Fruit fly (Drosophila melanogaster): ENCODE results near the gene Flo2.
A peak's percentile ranks its signal among the peaks of the same experiment; 100 is the strongest.

Gene Flo2

DNA sequence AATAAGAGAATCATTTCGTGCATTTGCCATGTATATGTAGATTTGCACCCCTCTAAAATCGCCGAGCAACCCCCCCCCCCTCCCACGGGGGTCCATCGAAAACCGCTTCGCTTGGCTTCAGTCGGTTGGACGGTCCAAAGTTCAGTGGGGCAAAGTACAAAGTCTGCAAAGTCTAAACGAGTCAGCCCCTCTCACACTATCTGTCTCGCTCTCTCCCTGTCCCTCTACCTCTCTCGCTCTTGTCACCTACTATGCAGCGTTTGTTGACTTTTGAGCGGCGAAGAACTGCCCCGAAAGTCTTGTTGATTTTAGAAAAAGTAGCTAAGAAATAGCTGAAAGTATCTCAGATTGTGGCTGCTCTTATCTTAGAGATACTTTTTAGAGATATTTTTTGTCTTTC lies 108.2 kb downstream of the Flo2 start (continued):
- TF ChIP-seq CG11723 (GFP tag; optimal IDR thresholded peaks at IDR 0.05) (peak; percentile 60), CG13894 (tag; optimal IDR thresholded peaks at IDR 0.05) (peak; percentile 16), Kr (GFP tag; optimal IDR thresholded peaks at IDR 0.05) (no peak), shn (GFP tag; optimal IDR thresholded peaks at IDR 0.05) (no peak), Lpt (GFP tag; optimal IDR thresholded peaks at IDR 0.05) (no peak), CG32532 (GFP tag; IDR thresholded peaks at IDR 0.05) (peak; percentile 86), CG16779 (GFP tag; IDR thresholded peaks at IDR 0.05) (no peak), Dbx (GFP tag; IDR thresholded peaks at IDR 0.05) (no peak), CG7928 (GFP tag; optimal IDR thresholded peaks at IDR 0.05) (peak; percentile 4), gsb-n (tag; optimal IDR thresholded peaks at IDR 0.05) (no peak), H2.0 (GFP tag; IDR thresholded peaks at IDR 0.05) (0 out of 2 replicates have a peak, but pooled peaks have one; percentile 7), zen2 (GFP tag; IDR thresholded peaks at IDR 0.05; ENCODE audit: partially characterized antibody) (no peak), vnd (GFP tag; IDR thresholded peaks at IDR 0.05; ENCODE audit: partially characterized antibody) (no peak), Atf3 (GFP tag; optimal IDR thresholded peaks at IDR 0.05) (no peak), oc (tag; optimal IDR thresholded peaks at IDR 0.05) (no peak), CG10274 (GFP tag; optimal IDR thresholded peaks at IDR 0.05) (peak; percentile 12), Camta (GFP tag; optimal IDR thresholded peaks at IDR 0.05) (no peak), Rx (GFP tag; IDR thresholded peaks at IDR 0.05) (0 out of 2 replicates have a peak, but pooled peaks have one; percentile 13), CG1647 (GFP tag; optimal IDR thresholded peaks at IDR 0.05) (no peak), Sin3A (optimal IDR thresholded peaks at IDR 0.05) (no peak), CG15514 (GFP tag; optimal IDR thresholded peaks at IDR 0.05) (peak; percentile 74), CG15601 (tag; optimal IDR thresholded peaks at IDR 0.05) (peak; percentile 19), unc-4 (GFP tag; IDR thresholded peaks at IDR 0.05; ENCODE audit: partially characterized antibody) (no peak), Max (GFP tag; optimal IDR thresholded peaks at IDR 0.05) (no peak), CG12071 (GFP tag; optimal IDR thresholded peaks at IDR 0.05) (peak; percentile 75), bcd (GFP tag; optimal IDR thresholded peaks at IDR 0.05) (peak; percentile 11), sens-2 (GFP tag; IDR thresholded peaks at IDR 0.05) (peak; percentile 40), Doc3 (GFP tag; IDR thresholded peaks at IDR 0.05; ENCODE audit: partially characterized antibody) (0 out of 3 replicates have a peak, but pooled peaks have one; percentile 7), Lhr (GFP tag; optimal IDR thresholded peaks at IDR 0.05) (no peak), Bgb (GFP tag; IDR thresholded peaks at IDR 0.05; ENCODE audit: partially characterized antibody) (peak; percentile 23; the same call in 1 of the 2 replicates), repo (GFP tag; optimal IDR thresholded peaks at IDR 0.05) (no peak), Chrac-16 (GFP tag; optimal IDR thresholded peaks at IDR 0.05) (no peak), CG14667 (GFP tag; IDR thresholded peaks at IDR 0.05) (no peak), stwl (tag; optimal IDR thresholded peaks at IDR 0.05) (peak; percentile 17), Adf1 (GFP tag; IDR thresholded peaks at IDR 0.05) (peak; percentile 55; the same call in 1 of the 2 replicates), CG13624 (GFP tag; optimal IDR thresholded peaks at IDR 0.05) (no peak), Poxn (GFP tag; IDR thresholded peaks at IDR 0.05) (no peak), Tbp (GFP tag; optimal IDR thresholded peaks at IDR 0.05) (no peak), CG8944 (GFP tag; optimal IDR thresholded peaks at IDR 0.05) (no peak), slou (GFP tag; optimal IDR thresholded peaks at IDR 0.05) (no peak), Dp (GFP tag; optimal IDR thresholded peaks at IDR 0.05) (no peak), CHES-1-like (GFP tag; optimal IDR thresholded peaks at IDR 0.05) (no peak), Mes4 (GFP tag; optimal IDR thresholded peaks at IDR 0.05) (no peak), CG7745 (tag; optimal IDR thresholded peaks at IDR 0.05) (no peak), Dip2 (GFP tag; IDR thresholded peaks at IDR 0.05) (no peak), CG31224 (GFP tag; IDR thresholded peaks at IDR 0.05) (no peak), tll (GFP tag; optimal IDR thresholded peaks at IDR 0.05) (no peak), vvl (GFP tag; IDR thresholded peaks at IDR 0.05) (peak; percentile 47), grau (tag; optimal IDR thresholded peaks at IDR 0.05) (peak; percentile 18), exex (tag; optimal IDR thresholded peaks at IDR 0.05) (no peak), croc (GFP tag; conservative IDR thresholded peaks at IDR 0.05) (no peak), Ptx1 (GFP tag; IDR thresholded peaks at IDR 0.05) (no peak)
